Worm (Caenorhabditis elegans) whole organism, mixed stage, embryonic: ENCODE data around the gene srz-32.
"Not testable (repeated sequence)": the region's sequence is repeated elsewhere in the genome, so short reads cannot be mapped to it uniquely, and the experiment has no call there.

Experiments used
- M03D4.4 ChIP-seq: sonication (generic microtip); optimal IDR thresholded peaks from 2 replicates; lab custom pipeline; 2017; ENCODE audit warnings: mild to moderate bottlenecking, missing genetic modification characterization, missing compliant biosample characterization
- bed-3 ChIP-seq: fragments of 200-800 bp; sonication (Bioruptor generic); optimal IDR thresholded peaks from 3 replicates; lab custom pipeline; 2018; ENCODE audit warnings: mild to moderate bottlenecking, missing genetic modification characterization, moderate library complexity, missing compliant biosample characterization
- blmp-1 ChIP-seq: fragments of 150-350 bp; optimal IDR thresholded peaks from 2 replicates; lab custom pipeline; 2014; ENCODE audit warnings: missing biosample characterization, missing genetic modification characterization
- ceh-39 ChIP-seq: fragments of 150-350 bp; optimal IDR thresholded peaks from 2 replicates; lab custom pipeline; 2014; ENCODE audit warnings: missing biosample characterization, missing genetic modification characterization
- ceh-43 ChIP-seq: fragments of 200-800 bp; sonication (Bioruptor generic); optimal IDR thresholded peaks from 2 replicates; lab custom pipeline; 2018; ENCODE audit warnings: mild to moderate bottlenecking, missing genetic modification characterization, moderate library complexity, missing compliant biosample characterization
- ceh-83 ChIP-seq: fragments of 200-800 bp; sonication (Bioruptor generic); optimal IDR thresholded peaks from 2 replicates; lab custom pipeline; 2018; ENCODE audit warnings: mild to moderate bottlenecking, missing genetic modification characterization, missing compliant biosample characterization
- ces-1 ChIP-seq: fragments of 150-350 bp; optimal IDR thresholded peaks from 2 replicates; lab custom pipeline; 2014; ENCODE audit warnings: missing biosample characterization, missing genetic modification reagents, missing genetic modification characterization
- cnd-1 ChIP-seq: fragments of 200-800 bp; sonication (Bioruptor generic); optimal IDR thresholded peaks from 2 replicates; lab custom pipeline; 2018; ENCODE audit warnings: mild to moderate bottlenecking, missing genetic modification characterization, missing compliant biosample characterization
- drap-1 ChIP-seq: fragments of 200-800 bp; sonication (Bioruptor generic); optimal IDR thresholded peaks from 3 replicates; lab custom pipeline; 2018; ENCODE audit warnings: mild to moderate bottlenecking, missing genetic modification characterization, missing compliant biosample characterization
- elt-1 ChIP-seq: sonication (generic microtip); optimal IDR thresholded peaks from 2 replicates; lab custom pipeline; 2017; ENCODE audit warnings: missing genetic modification characterization, mild to moderate bottlenecking, missing compliant biosample characterization, antibody characterized with exemption, moderate library complexity, borderline replicate concordance; ENCODE audit not compliant: insufficient read depth
- elt-3 ChIP-seq: fragments of 150-350 bp; optimal IDR thresholded peaks from 2 replicates; lab custom pipeline; 2014; ENCODE audit warnings: missing biosample characterization, missing genetic modification characterization
- flh-1 ChIP-seq: fragments of 200-800 bp; sonication (Bioruptor generic); optimal IDR thresholded peaks from 2 replicates; lab custom pipeline; 2018; ENCODE audit warnings: mild to moderate bottlenecking, missing genetic modification characterization, moderate library complexity, missing compliant biosample characterization
- ham-2 ChIP-seq: fragments of 200-800 bp; sonication (Bioruptor generic); optimal IDR thresholded peaks from 2 replicates; lab custom pipeline; 2018; ENCODE audit warnings: mild to moderate bottlenecking, missing genetic modification characterization, missing compliant biosample characterization
- lin-13 ChIP-seq: fragments of 150-350 bp; optimal IDR thresholded peaks from 2 replicates; lab custom pipeline; 2014; ENCODE audit warnings: missing biosample characterization, missing genetic modification characterization
- lin-32 ChIP-seq: fragments of 200-800 bp; sonication (Bioruptor generic); optimal IDR thresholded peaks from 2 replicates; lab custom pipeline; 2018; ENCODE audit warnings: mild to moderate bottlenecking, missing genetic modification characterization, missing compliant biosample characterization
- lsy-2 ChIP-seq: fragments of 150-350 bp; optimal IDR thresholded peaks from 2 replicates; lab custom pipeline; 2014; ENCODE audit warnings: missing biosample characterization, missing genetic modification characterization
- mab-5 ChIP-seq: fragments of 150-350 bp; optimal IDR thresholded peaks from 2 replicates; lab custom pipeline; 2014; ENCODE audit warnings: missing biosample characterization, missing genetic modification characterization
- mep-1 ChIP-seq: fragments of 150-350 bp; optimal IDR thresholded peaks from 2 replicates; lab custom pipeline; 2017; ENCODE audit warnings: missing biosample characterization, missing genetic modification reagents, missing genetic modification characterization, inconsistent platforms
- mls-2 ChIP-seq: sonication (generic microtip); optimal IDR thresholded peaks from 2 replicates; lab custom pipeline; 2016; ENCODE audit warnings: mild to moderate bottlenecking, missing genetic modification characterization, moderate library complexity, missing compliant biosample characterization
- nhr-2 ChIP-seq: fragments of 150-350 bp; optimal IDR thresholded peaks from 2 replicates; lab custom pipeline; 2014; ENCODE audit warnings: missing biosample characterization, missing genetic modification characterization
- nhr-237 ChIP-seq: fragments of 150-350 bp; optimal IDR thresholded peaks from 2 replicates; lab custom pipeline; 2014; ENCODE audit warnings: missing biosample characterization, missing genetic modification characterization
- pha-4 ChIP-seq: fragments of 150-350 bp; optimal IDR thresholded peaks from 2 replicates; lab custom pipeline; 2018; ENCODE audit warnings: missing biosample characterization, missing genetic modification reagents, missing genetic modification characterization
- sem-2 ChIP-seq: fragments of 200-800 bp; sonication (Bioruptor generic); optimal IDR thresholded peaks from 2 replicates; lab custom pipeline; 2018; ENCODE audit warnings: mild to moderate bottlenecking, missing genetic modification characterization, missing compliant biosample characterization
- snpc-4 ChIP-seq: fragments of 150-350 bp; optimal IDR thresholded peaks from 2 replicates; lab custom pipeline; 2014; ENCODE audit warnings: missing biosample characterization, missing genetic modification characterization
- sptf-1 ChIP-seq: sonication (generic microtip); optimal IDR thresholded peaks from 2 replicates; lab custom pipeline; 2017; ENCODE audit warnings: mild to moderate bottlenecking, missing genetic modification characterization, moderate library complexity, missing compliant biosample characterization
- tbx-8 ChIP-seq: fragments of 200-800 bp; sonication (Bioruptor generic); optimal IDR thresholded peaks from 2 replicates; lab custom pipeline; 2018; ENCODE audit warnings: mild to moderate bottlenecking, missing genetic modification characterization, moderate library complexity, missing compliant biosample characterization
- unc-120 ChIP-seq: sonication (generic microtip); optimal IDR thresholded peaks from 2 replicates; lab custom pipeline; 2017; ENCODE audit warnings: missing genetic modification characterization, missing compliant biosample characterization; ENCODE audit not compliant: poor library complexity, severe bottlenecking
- unc-39 ChIP-seq: fragments of 150-350 bp; optimal IDR thresholded peaks from 2 replicates; lab custom pipeline; 2014; ENCODE audit warnings: missing biosample characterization, missing genetic modification characterization
- unc-62 ChIP-seq: fragments of 150-350 bp; optimal IDR thresholded peaks from 2 replicates; lab custom pipeline; 2014; ENCODE audit warnings: missing biosample characterization, missing genetic modification reagents, missing genetic modification characterization
- ztf-11 ChIP-seq: fragments of 150-350 bp; optimal IDR thresholded peaks from 2 replicates; lab custom pipeline; 2014; ENCODE audit warnings: missing biosample characterization, missing genetic modification characterization

The srz-32 gene

ce11 chrIV:3436021-3436420 lies at the start of gene srz-32:
Gene srz-32, plus strand, starts transcription at chrIV:3436321.
- no peak for TF ChIP-seq ces-1 (GFP tag; lab: Kevin White, UChicago)
- no peak for TF ChIP-seq ceh-39 (tag; lab: Kevin White, UChicago)
- no peak for TF ChIP-seq snpc-4 (tag; lab: Kevin White, UChicago)
- TF ChIP-seq unc-39 (tag; lab: Kevin White, UChicago) = no peak
- TF ChIP-seq unc-62 (GFP tag; lab: Kevin White, UChicago) = no peak
- TF ChIP-seq ztf-11 = no peak
- no peak for TF ChIP-seq blmp-1 (tag; lab: Kevin White, UChicago)

ce11 chrIV:3386504-3387290 lies 49.4 kb upstream of the srz-32 start:
- no peak for TF ChIP-seq ztf-11
- no peak for TF ChIP-seq ces-1 (GFP tag; lab: Kevin White, UChicago)
- TF ChIP-seq unc-39 (tag; lab: Kevin White, UChicago) = no peak
- no peak for TF ChIP-seq lin-32
- no peak for TF ChIP-seq elt-3
- TF ChIP-seq drap-1 (GFP tag; lab: Kevin White, UChicago) = no peak
- no peak for TF ChIP-seq pha-4 (tag; lab: Kevin White, UChicago)
- TF ChIP-seq cnd-1 (tag; lab: Kevin White, UChicago) = no peak
- no peak for TF ChIP-seq ceh-43
- TF ChIP-seq unc-120 = no peak
- TF ChIP-seq elt-1 (tag; lab: Kevin White, UChicago) = no peak

ce11 chrIV:3389999-3390398 lies 46.1 kb upstream of the srz-32 start, which contains the start of gene B0546.5:
Gene B0546.5, minus strand, starts transcription at chrIV:3390099.
- not testable (repeated sequence) for TF ChIP-seq bed-3 (GFP tag; lab: Kevin White, UChicago); mls-2; lin-13 (tag; lab: Kevin White, UChicago)
- TF ChIP-seq, all 35 proteins: peak for 0; not testable (repeated sequence) for 35

- not testable (repeated sequence) for TF ChIP-seq pha-4 (tag; lab: Kevin White, UChicago); mls-2; tbx-8
- TF ChIP-seq, all 35 proteins: peak for 0; not testable (repeated sequence) for 35
Measured at ce11 chrIV:3394066-3394465, 42.1 kb upstream of the srz-32 start, which contains the start of gene C04C3.4. Gene C04C3.4, plus strand, starts transcription at chrIV:3394366.

ce11 chrIV:3395581-3395980 lies 40.5 kb upstream of the srz-32 start, which contains the start of gene C04C3.14:
Gene C04C3.14, plus strand, starts transcription at chrIV:3395881.
- TF ChIP-seq sptf-1 (tag; lab: Kevin White, UChicago) (no peak), ztf-11 (no peak), lin-32 (no peak), mep-1 (tag; lab: Kevin White, UChicago) (no peak), ces-1 (GFP tag; lab: Kevin White, UChicago) (no peak), flh-1 (GFP tag; lab: Kevin White, UChicago) (no peak), cnd-1 (tag; lab: Kevin White, UChicago) (no peak), sem-2 (no peak), nhr-237 (tag; lab: Kevin White, UChicago) (no peak), pha-4 (tag; lab: Kevin White, UChicago) (no peak)

- TF ChIP-seq ceh-43 = no peak
- TF ChIP-seq lsy-2 (tag; lab: Kevin White, UChicago) = no peak
Measured at ce11 chrIV:3398078-3398477, 38.0 kb upstream of the srz-32 start.

- TF ChIP-seq ceh-83 (no peak), tbx-8 (no peak), lsy-2 (tag; lab: Kevin White, UChicago) (peak; percentile 93), pha-4 (tag; lab: Kevin White, UChicago) (no peak), cnd-1 (tag; lab: Kevin White, UChicago) (no peak), mab-5 (tag; lab: Kevin White, UChicago) (no peak), sptf-1 (tag; lab: Kevin White, UChicago) (peak; percentile 49), unc-62 (GFP tag; lab: Kevin White, UChicago) (no peak), ham-2 (GFP tag; lab: Kevin White, UChicago) (peak; percentile 33), drap-1 (GFP tag; lab: Kevin White, UChicago) (peak; percentile 36), nhr-2 (tag; lab: Kevin White, UChicago) (no peak), mep-1 (tag; lab: Kevin White, UChicago) (peak; percentile 41), lin-13 (tag; lab: Kevin White, UChicago) (peak; percentile 21), ceh-43 (no peak), unc-120 (no peak), M03D4.4 (tag; lab: Kevin White, UChicago) (peak; percentile 35)
Measured at ce11 chrIV:3399015-3399722, 37.0 kb upstream of the srz-32 start, which contains the start of the genes dyf-3 and pdhb-1. Gene dyf-3, minus strand, starts transcription at chrIV:3399231. Gene pdhb-1, plus strand, starts transcription at chrIV:3399672.
